Fruit fly (Drosophila melanogaster) whole organism, embryonic: Measurements from ENCODE around the gene Art1.

ENCODE experiments used
- Abd-B ChIP-seq: fragments of 200-800 bp; sonication (Bioruptor generic); optimal IDR thresholded peaks from 2 replicates; lab custom pipeline; 2018; ENCODE audit warnings: missing biosample characterization, mild to moderate bottlenecking, missing genetic modification characterization, moderate library complexity
- Adf1 ChIP-seq: fragments of 200-800 bp; sonication (Bioruptor generic); IDR thresholded peaks from 2 replicates; pipeline ENCODE4 v1.3.6; 2022; ENCODE audit warnings: missing biosample characterization, missing genetic modification characterization
- CG10431 ChIP-seq: fragments of 200-800 bp; sonication (Bioruptor generic); optimal IDR thresholded peaks from 3 replicates; lab custom pipeline; 2018; ENCODE audit warnings: missing biosample characterization, mild to moderate bottlenecking, missing genetic modification characterization
- CG11247 ChIP-seq: fragments of 200-800 bp; sonication (Bioruptor generic); IDR thresholded peaks from 2 replicates; pipeline ENCODE4 v1.3.6; 2022; ENCODE audit warnings: missing biosample characterization, missing genetic modification characterization
- CG11504 ChIP-seq: fragments of 200-800 bp; sonication (Bioruptor generic); optimal IDR thresholded peaks from 3 replicates; lab custom pipeline; 2019; ENCODE audit warnings: missing biosample characterization, mild to moderate bottlenecking, missing genetic modification characterization, moderate library complexity
- CG12104 ChIP-seq: fragments of 200-800 bp; sonication (Bioruptor generic); optimal IDR thresholded peaks from 3 replicates; lab custom pipeline; 2016; ENCODE audit warnings: missing biosample characterization, missing genetic modification characterization
- CG1233 ChIP-seq: fragments of 200-800 bp; sonication (Bioruptor generic); optimal IDR thresholded peaks from 4 replicates; lab custom pipeline; 2018; ENCODE audit warnings: missing biosample characterization, mild to moderate bottlenecking, missing genetic modification characterization
- CG14050 ChIP-seq: fragments of 200-800 bp; sonication (Bioruptor generic); IDR thresholded peaks from 3 replicates; pipeline ENCODE4 v1.3.6; 2022; ENCODE audit warnings: missing biosample characterization, missing genetic modification characterization
- CG1529 ChIP-seq: fragments of 200-800 bp; sonication (Bioruptor generic); optimal IDR thresholded peaks from 3 replicates; lab custom pipeline; 2018; ENCODE audit warnings: missing biosample characterization, missing genetic modification characterization
- CG15514 ChIP-seq: fragments of 200-800 bp; sonication (Bioruptor generic); optimal IDR thresholded peaks from 3 replicates; lab custom pipeline; 2017; ENCODE audit warnings: missing biosample characterization, missing genetic modification characterization, mild to moderate bottlenecking, moderate library complexity, missing genetic modification reagents
- CG16863 ChIP-seq: fragments of 200-800 bp; sonication (Bioruptor generic); optimal IDR thresholded peaks from 3 replicates; lab custom pipeline; 2016; ENCODE audit warnings: missing biosample characterization, missing genetic modification characterization
- CG17829 ChIP-seq: fragments of 200-800 bp; optimal IDR thresholded peaks from 2 replicates; lab custom pipeline; 2019; ENCODE audit warnings: missing biosample characterization, mild to moderate bottlenecking, missing genetic modification characterization, moderate library complexity
- CG18764 ChIP-seq: fragments of 200-800 bp; sonication (Bioruptor generic); optimal IDR thresholded peaks from 3 replicates; lab custom pipeline; 2016; ENCODE audit warnings: missing biosample characterization, missing genetic modification characterization
- CG2202 ChIP-seq: fragments of 200-800 bp; sonication (Bioruptor generic); optimal IDR thresholded peaks from 2 replicates; lab custom pipeline; 2018; ENCODE audit warnings: missing biosample characterization, mild to moderate bottlenecking, missing genetic modification characterization
- CG2875 ChIP-seq: fragments of 200-800 bp; sonication (Bioruptor generic); optimal IDR thresholded peaks from 2 replicates; lab custom pipeline; 2017; ENCODE audit warnings: missing biosample characterization, mild to moderate bottlenecking, missing genetic modification characterization, missing genetic modification reagents
- CG3281 ChIP-seq: fragments of 200-800 bp; sonication (Bioruptor generic); optimal IDR thresholded peaks from 3 replicates; lab custom pipeline; 2017; ENCODE audit warnings: missing biosample characterization, mild to moderate bottlenecking, missing genetic modification characterization
- CG33557 ChIP-seq: fragments of 200-800 bp; sonication (Bioruptor generic); optimal IDR thresholded peaks from 2 replicates; lab custom pipeline; 2019; ENCODE audit warnings: missing biosample characterization, mild to moderate bottlenecking, missing genetic modification characterization, moderate library complexity
- CG34224 ChIP-seq: fragments of 200-800 bp; sonication (Bioruptor generic); IDR thresholded peaks from 3 replicates; pipeline ENCODE4 v1.3.6; 2022; ENCODE audit warnings: missing biosample characterization, missing genetic modification characterization; ENCODE audit not compliant: partially characterized antibody
- CG34422 ChIP-seq: fragments of 200-800 bp; sonication (Bioruptor generic); IDR thresholded peaks from 3 replicates; pipeline ENCODE4 v1.3.6; 2022; ENCODE audit warnings: missing biosample characterization, missing genetic modification characterization
- CG3838 ChIP-seq: fragments of 200-800 bp; sonication (Bioruptor generic); optimal IDR thresholded peaks from 3 replicates; lab custom pipeline; 2016; ENCODE audit warnings: missing biosample characterization, missing genetic modification characterization
- CG6175 ChIP-seq: fragments of 200-800 bp; sonication (Bioruptor generic); IDR thresholded peaks from 3 replicates; pipeline ENCODE4 v1.3.6; 2022; ENCODE audit warnings: missing biosample characterization, missing genetic modification characterization
- CG6854 ChIP-seq: fragments of 200-800 bp; sonication (Bioruptor generic); optimal IDR thresholded peaks from 3 replicates; lab custom pipeline; 2017; ENCODE audit warnings: missing biosample characterization, mild to moderate bottlenecking, missing genetic modification characterization
- CG8924 ChIP-seq: fragments of 200-800 bp; optimal IDR thresholded peaks from 3 replicates; lab custom pipeline; 2019; ENCODE audit warnings: missing biosample characterization, mild to moderate bottlenecking, missing genetic modification characterization, moderate library complexity
- Camta ChIP-seq: fragments of 200-800 bp; sonication (Bioruptor generic); optimal IDR thresholded peaks from 2 replicates; lab custom pipeline; 2016; ENCODE audit warnings: missing biosample characterization, missing genetic modification characterization
- Dbx ChIP-seq: fragments of 200-800 bp; sonication (Bioruptor generic); IDR thresholded peaks from 3 replicates; pipeline ENCODE4 v1.3.6; 2022; ENCODE audit warnings: missing biosample characterization, missing genetic modification characterization
- Dll ChIP-seq: fragments of 200-800 bp; sonication (Bioruptor generic); IDR thresholded peaks from 4 replicates; pipeline ENCODE4 v1.3.6; 2022; ENCODE audit warnings: missing biosample characterization, missing genetic modification characterization; ENCODE audit not compliant: partially characterized antibody
- Hand ChIP-seq: fragments of 200-800 bp; sonication (Bioruptor generic); optimal IDR thresholded peaks from 2 replicates; lab custom pipeline; 2017; ENCODE audit warnings: mild to moderate bottlenecking, missing biosample characterization, missing genetic modification reagents, missing genetic modification characterization
- Hmr ChIP-seq: fragments of 200-800 bp; sonication (Bioruptor generic); optimal IDR thresholded peaks from 3 replicates; lab custom pipeline; 2017; ENCODE audit warnings: mild to moderate bottlenecking, missing biosample characterization, missing genetic modification reagents, missing genetic modification characterization
- Hr39 ChIP-seq: fragments of >200 bp; optimal IDR thresholded peaks from 2 replicates; lab custom pipeline; 2017
- Hr51 ChIP-seq, 2 experiments: fragments of 200-800 bp; sonication (Bioruptor generic); optimal IDR thresholded peaks; 2 replicates in 1 of 2; 3 replicates in 1 of 2; lab custom pipeline; 2016 to 2018; ENCODE audit warnings: missing biosample characterization in 2 of 2, missing genetic modification characterization in 2 of 2, mild to moderate bottlenecking in 1 of 2, moderate library complexity in 1 of 2
- Lim3 ChIP-seq: fragments of 200-800 bp; sonication (Bioruptor generic); IDR thresholded peaks from 2 replicates; pipeline ENCODE4 v1.3.6; 2022; ENCODE audit warnings: missing biosample characterization, missing genetic modification characterization
- Pdp1 ChIP-seq, 2 experiments: fragments of 200-800 bp; sonication (Bioruptor generic); optimal IDR thresholded peaks; 3 replicates each; lab custom pipeline; 2016; ENCODE audit warnings: missing biosample characterization in 2 of 2, missing genetic modification characterization in 2 of 2, mild to moderate bottlenecking in 1 of 2, moderate library complexity in 1 of 2
- Scr ChIP-seq: fragments of 200-800 bp; sonication (Bioruptor generic); IDR thresholded peaks from 2 replicates; pipeline ENCODE4 v1.3.6; 2022; ENCODE audit warnings: missing biosample characterization, missing genetic modification characterization; ENCODE audit not compliant: partially characterized antibody
- al ChIP-seq: fragments of 200-800 bp; sonication (Bioruptor generic); IDR thresholded peaks from 2 replicates; pipeline ENCODE4 v1.3.6; 2022; ENCODE audit warnings: missing biosample characterization, missing genetic modification characterization
- bab2 ChIP-seq: fragments of 200-800 bp; sonication (Bioruptor generic); optimal IDR thresholded peaks from 2 replicates; lab custom pipeline; 2016; ENCODE audit warnings: missing biosample characterization, missing genetic modification characterization
- bbx ChIP-seq: fragments of 200-800 bp; sonication (Bioruptor generic); IDR thresholded peaks from 2 replicates; pipeline ENCODE4 v1.3.6; 2022; ENCODE audit warnings: missing biosample characterization, missing genetic modification characterization; ENCODE audit not compliant: partially characterized antibody
- bsh ChIP-seq, 2 experiments: fragments of 200-800 bp; sonication (Bioruptor generic); optimal IDR thresholded peaks; 2 replicates each; lab custom pipeline; 2017 to 2018; ENCODE audit warnings: mild to moderate bottlenecking in 2 of 2, missing biosample characterization in 2 of 2, missing genetic modification characterization in 2 of 2, moderate library complexity in 1 of 2
- cad ChIP-seq: fragments of >200 bp; optimal IDR thresholded peaks from 2 replicates; lab custom pipeline; 2017; ENCODE audit warnings: missing biosample characterization, missing genetic modification characterization
- cato ChIP-seq: fragments of 200-800 bp; sonication (Bioruptor generic); optimal IDR thresholded peaks from 2 replicates; lab custom pipeline; 2016; ENCODE audit warnings: missing biosample characterization, missing genetic modification characterization, borderline replicate concordance
- crol ChIP-seq: fragments of 200-800 bp; sonication (Bioruptor generic); IDR thresholded peaks from 2 replicates; pipeline ENCODE4 v1.3.6; 2022; ENCODE audit warnings: missing biosample characterization, missing genetic modification characterization
- hth ChIP-seq: fragments of >200 bp; optimal IDR thresholded peaks from 2 replicates; lab custom pipeline; 2017; ENCODE audit warnings: inconsistent platforms
- lbe ChIP-seq: fragments of 200-800 bp; sonication (Bioruptor generic); optimal IDR thresholded peaks from 2 replicates; lab custom pipeline; 2016; ENCODE audit warnings: missing biosample characterization, mild to moderate bottlenecking, missing genetic modification characterization
- onecut ChIP-seq: fragments of 200-800 bp; sonication (Bioruptor generic); IDR thresholded peaks from 2 replicates; pipeline ENCODE4 v1.3.6; 2022; ENCODE audit warnings: missing biosample characterization, missing genetic modification characterization
- pfk ChIP-seq: fragments of 200-800 bp; sonication (Bioruptor generic); optimal IDR thresholded peaks from 2 replicates; lab custom pipeline; 2018; ENCODE audit warnings: missing biosample characterization, mild to moderate bottlenecking, missing genetic modification characterization, moderate library complexity
- pita ChIP-seq: fragments of 200-800 bp; sonication (Bioruptor generic); optimal IDR thresholded peaks from 2 replicates; lab custom pipeline; 2017; ENCODE audit warnings: missing biosample characterization, mild to moderate bottlenecking, missing genetic modification characterization
- prd ChIP-seq, 3 experiments: fragments of >200 bp in 2 of 3; fragments of 200-800 bp in 1 of 3; sonication (Bioruptor generic) in 1 of 3; optimal IDR thresholded peaks in 2 of 3; IDR thresholded peaks in 1 of 3; 2 replicates in 2 of 3; 3 replicates in 1 of 3; pipeline versions ENCODE4 v1.3.6 to Lab custom; 2017 to 2022; ENCODE audit warnings: missing biosample characterization in 1 of 3, missing genetic modification characterization in 1 of 3
- sens-2 ChIP-seq: fragments of 200-800 bp; sonication (Bioruptor generic); IDR thresholded peaks from 2 replicates; pipeline ENCODE4 v1.3.6; 2022; ENCODE audit warnings: missing biosample characterization, missing genetic modification characterization
- sima ChIP-seq: fragments of 200-800 bp; sonication (Bioruptor generic); optimal IDR thresholded peaks from 2 replicates; lab custom pipeline; 2016; ENCODE audit warnings: missing biosample characterization, missing genetic modification characterization
- sug ChIP-seq: fragments of 200-800 bp; optimal IDR thresholded peaks from 2 replicates; lab custom pipeline; 2019; ENCODE audit warnings: missing biosample characterization, mild to moderate bottlenecking, missing genetic modification characterization, moderate library complexity
- wdn ChIP-seq: fragments of 200-800 bp; sonication (Bioruptor generic); IDR thresholded peaks from 2 replicates; pipeline ENCODE4 v1.3.6; 2022; ENCODE audit warnings: missing biosample characterization, missing genetic modification characterization

The Art1 gene

DNA sequence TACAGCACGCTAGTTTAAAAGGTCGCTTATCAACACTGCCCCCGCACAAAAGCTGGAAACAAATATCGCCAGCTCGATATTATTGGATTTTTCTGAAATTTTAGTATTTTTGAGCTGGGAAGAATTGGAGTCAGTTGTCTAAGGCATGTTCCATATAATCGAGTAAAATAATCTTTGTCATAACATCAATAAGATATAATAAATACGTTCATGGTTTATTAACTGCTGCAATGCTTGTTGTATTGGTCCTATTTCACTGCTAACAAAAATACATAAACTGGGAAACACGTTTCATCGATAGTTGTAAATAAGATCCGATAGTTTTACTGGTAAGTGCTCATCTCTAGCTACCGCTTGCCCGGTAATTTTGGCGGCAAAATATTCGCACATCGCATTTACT, at the start of gene Art1, which contains the start of gene Mcm5 (continued):
- no peak for TF ChIP-seq CG2202
- 0 out of 2 replicates have a peak, but pooled peaks have one; percentile 38 for TF ChIP-seq CG11247 (GFP tag; lab: Robert Waterston, UW)
- peak in 1 of 2 experiments; percentile 49 for TF ChIP-seq Pdp1 (GFP tag; optimal IDR thresholded peaks at IDR 0.05; lab: Kevin White, UChicago)
- TF ChIP-seq CG14050 (GFP tag; lab: Robert Waterston, UW): no peak
- TF ChIP-seq Camta (GFP tag; lab: Kevin White, UChicago): peak; percentile 33
- TF ChIP-seq Hr39 (lab: Kevin White, UChicago): no peak
- TF ChIP-seq Scr: peak; percentile 97
- TF ChIP-seq CG33557 (GFP tag; lab: Kevin White, UChicago): peak; percentile 41
- TF ChIP-seq Adf1 (GFP tag; lab: Robert Waterston, UW): no peak
- TF ChIP-seq CG6175 (GFP tag; lab: Robert Waterston, UW): no peak
- no peak for TF ChIP-seq CG6854 (GFP tag; lab: Kevin White, UChicago)
- no peak for TF ChIP-seq CG11504 (tag; lab: Kevin White, UChicago)
- TF ChIP-seq CG18764: peak; percentile 27
- no peak for TF ChIP-seq pita (GFP tag; lab: Kevin White, UChicago)
- no peak for TF ChIP-seq prd (optimal IDR thresholded peaks at IDR 0.05; lab: Kevin White, UChicago)
- peak; percentile 19; the same call in 1 of the 3 replicates for TF ChIP-seq prd (GFP tag; IDR thresholded peaks at IDR 0.05; lab: Robert Waterston, UW)
- TF ChIP-seq lbe: no peak
- no peak for TF ChIP-seq sens-2 (GFP tag; lab: Robert Waterston, UW)
- no peak for TF ChIP-seq wdn
- TF ChIP-seq CG1233 (GFP tag; lab: Kevin White, UChicago): peak; percentile 18
- TF ChIP-seq CG2875 (GFP tag; lab: Kevin White, UChicago): no peak
- TF ChIP-seq Hmr (GFP tag; lab: Kevin White, UChicago): no peak
- no peak for TF ChIP-seq CG3281
- TF ChIP-seq CG8924 (tag; lab: Kevin White, UChicago): no peak
- TF ChIP-seq cad (GFP tag; lab: Kevin White, UChicago): no peak
- TF ChIP-seq CG12104 (GFP tag; lab: Kevin White, UChicago): peak; percentile 30
- TF ChIP-seq Dll (GFP tag; lab: Robert Waterston, UW): peak; percentile 99
- no peak; the same call in 1 of the 2 replicates for TF ChIP-seq onecut (GFP tag; lab: Robert Waterston, UW)
- peak in 1 of 2 experiments; percentile 28 for TF ChIP-seq Hr51 (GFP tag; optimal IDR thresholded peaks at IDR 0.05; lab: Kevin White, UChicago)
- TF ChIP-seq bab2 (GFP tag; lab: Kevin White, UChicago): peak; percentile 19
- no peak for TF ChIP-seq CG3838 (GFP tag; lab: Kevin White, UChicago)
- TF ChIP-seq CG10431 (GFP tag; lab: Kevin White, UChicago): no peak
- TF ChIP-seq sima (GFP tag; lab: Kevin White, UChicago): no peak
- TF ChIP-seq CG34224 (GFP tag; lab: Robert Waterston, UW): peak; percentile 91
- TF ChIP-seq CG15514 (GFP tag; lab: Kevin White, UChicago): peak; percentile 90
- peak; percentile 55; the same call in 1 of the 3 replicates for TF ChIP-seq Dbx (GFP tag; lab: Robert Waterston, UW)
- TF ChIP-seq pfk: no peak
- peak; percentile 51; the same call in 1 of the 3 replicates for TF ChIP-seq CG34422 (GFP tag; lab: Robert Waterston, UW)
- peak; percentile 37 for TF ChIP-seq CG16863 (GFP tag; lab: Kevin White, UChicago)
- peak; percentile 51 for TF ChIP-seq Abd-B
- 0 out of 2 replicates have a peak, but pooled peaks have one; percentile 31 for TF ChIP-seq al (GFP tag; lab: Robert Waterston, UW)
- TF ChIP-seq crol (GFP tag; lab: Robert Waterston, UW): no peak
- peak; percentile 80 for TF ChIP-seq bbx (GFP tag; lab: Robert Waterston, UW)
- TF ChIP-seq cato: no peak
- TF ChIP-seq hth (lab: Kevin White, UChicago): no peak
- TF ChIP-seq CG1529 (GFP tag; lab: Kevin White, UChicago): no peak
- TF ChIP-seq CG17829: peak; percentile 49
- no peak for TF ChIP-seq Lim3
- TF ChIP-seq sug: no peak
- TF ChIP-seq bsh (GFP tag; optimal IDR thresholded peaks at IDR 0.05; lab: Kevin White, UChicago): no peak
- TF ChIP-seq Hand: no peak
